Fruit fly (Drosophila melanogaster) whole organism, embryonic: ENCODE data around the gene CG43077.

Experiments
- Blimp-1 ChIP-seq: fragments of 200-800 bp; sonication (Bioruptor generic); optimal IDR thresholded peaks from 3 replicates; lab custom pipeline; 2018; ENCODE audit warnings: missing biosample characterization, missing genetic modification characterization, mild to moderate bottlenecking, moderate library complexity, missing genetic modification reagents
- C15 ChIP-seq: fragments of 200-800 bp; sonication (Bioruptor generic); IDR thresholded peaks from 3 replicates; pipeline ENCODE4 v1.3.6; 2022; ENCODE audit warnings: missing biosample characterization, missing genetic modification characterization
- CG10209 ChIP-seq: fragments of 200-800 bp; sonication (Bioruptor generic); optimal IDR thresholded peaks from 3 replicates; lab custom pipeline; 2017; ENCODE audit warnings: missing biosample characterization, mild to moderate bottlenecking, missing genetic modification characterization, missing genetic modification reagents
- CG10274 ChIP-seq: fragments of 200-800 bp; sonication (Bioruptor generic); optimal IDR thresholded peaks from 3 replicates; lab custom pipeline; 2017; ENCODE audit warnings: missing biosample characterization, mild to moderate bottlenecking, missing genetic modification characterization
- CG11085 ChIP-seq: fragments of 200-800 bp; sonication (Bioruptor generic); IDR thresholded peaks from 2 replicates; pipeline ENCODE4 v1.3.6; 2022; ENCODE audit warnings: missing biosample characterization, missing genetic modification characterization
- CG11093 ChIP-seq: fragments of 200-800 bp; sonication (Bioruptor generic); IDR thresholded peaks from 3 replicates; pipeline ENCODE4 v1.3.6; 2022; ENCODE audit warnings: missing biosample characterization, missing genetic modification characterization
- CG11247 ChIP-seq: fragments of 200-800 bp; sonication (Bioruptor generic); IDR thresholded peaks from 2 replicates; pipeline ENCODE4 v1.3.6; 2022; ENCODE audit warnings: missing biosample characterization, missing genetic modification characterization
- CG11695 ChIP-seq: fragments of 200-800 bp; sonication (Bioruptor generic); IDR thresholded peaks from 3 replicates; pipeline ENCODE4 v1.3.6; 2022; ENCODE audit warnings: missing biosample characterization, missing genetic modification characterization
- CG14965 ChIP-seq: fragments of 200-800 bp; sonication (Bioruptor generic); optimal IDR thresholded peaks from 2 replicates; lab custom pipeline; 2016; ENCODE audit warnings: missing biosample characterization, missing genetic modification characterization, borderline replicate concordance
- CG15269 ChIP-seq: fragments of 200-800 bp; sonication (Bioruptor generic); optimal IDR thresholded peaks from 2 replicates; lab custom pipeline; 2018; ENCODE audit warnings: missing biosample characterization, mild to moderate bottlenecking, missing genetic modification characterization, moderate library complexity
- CG17912 ChIP-seq: fragments of 200-800 bp; sonication (Bioruptor generic); optimal IDR thresholded peaks from 2 replicates; lab custom pipeline; 2018; ENCODE audit warnings: missing biosample characterization, mild to moderate bottlenecking, missing genetic modification characterization
- CG18262 ChIP-seq: fragments of 200-800 bp; optimal IDR thresholded peaks from 3 replicates; lab custom pipeline; 2019; ENCODE audit warnings: missing biosample characterization, mild to moderate bottlenecking, missing genetic modification characterization, moderate library complexity
- CG30431 ChIP-seq: fragments of 200-800 bp; sonication (Bioruptor generic); optimal IDR thresholded peaks from 2 replicates; lab custom pipeline; 2017; ENCODE audit warnings: missing biosample characterization, missing genetic modification characterization
- CG3065 ChIP-seq: fragments of 200-800 bp; sonication (Bioruptor generic); optimal IDR thresholded peaks from 2 replicates; lab custom pipeline; 2016; ENCODE audit warnings: missing biosample characterization, missing genetic modification characterization
- CG33213 ChIP-seq: fragments of 200-800 bp; sonication (Bioruptor generic); optimal IDR thresholded peaks from 3 replicates; lab custom pipeline; 2016; ENCODE audit warnings: missing biosample characterization, missing genetic modification characterization
- CG34422 ChIP-seq: fragments of 200-800 bp; sonication (Bioruptor generic); IDR thresholded peaks from 3 replicates; pipeline ENCODE4 v1.3.6; 2022; ENCODE audit warnings: missing biosample characterization, missing genetic modification characterization
- CG3726 ChIP-seq: fragments of 200-800 bp; sonication (Bioruptor generic); IDR thresholded peaks from 3 replicates; pipeline ENCODE4, ENCODE4 v1.3.6; 2022; ENCODE audit warnings: missing biosample characterization, missing genetic modification characterization
- CG4328 ChIP-seq: fragments of 200-800 bp; sonication (Bioruptor generic); optimal IDR thresholded peaks from 3 replicates; lab custom pipeline; 2017; ENCODE audit warnings: missing biosample characterization, missing genetic modification reagents, missing genetic modification characterization
- CG6654 ChIP-seq: fragments of 200-800 bp; sonication (Bioruptor generic); optimal IDR thresholded peaks from 2 replicates; lab custom pipeline; 2017; ENCODE audit warnings: missing biosample characterization, mild to moderate bottlenecking, missing genetic modification characterization
- CG6765 ChIP-seq: fragments of 200-800 bp; sonication (Bioruptor generic); optimal IDR thresholded peaks from 3 replicates; lab custom pipeline; 2017; ENCODE audit warnings: missing biosample characterization, mild to moderate bottlenecking, missing genetic modification characterization
- CG8281 ChIP-seq: fragments of 200-800 bp; sonication (Bioruptor generic); optimal IDR thresholded peaks from 2 replicates; lab custom pipeline; 2018; ENCODE audit warnings: missing biosample characterization, mild to moderate bottlenecking, missing genetic modification characterization, moderate library complexity
- CG9609 ChIP-seq: fragments of 200-800 bp; sonication (Bioruptor generic); optimal IDR thresholded peaks from 3 replicates; lab custom pipeline; 2016; ENCODE audit warnings: missing biosample characterization, missing genetic modification characterization
- CTCF ChIP-seq: fragments of 200-800 bp; sonication (Bioruptor generic); optimal IDR thresholded peaks from 2 replicates; lab custom pipeline; 2017; ENCODE audit warnings: missing biosample characterization, mild to moderate bottlenecking, missing genetic modification characterization, moderate library complexity
- Dfd ChIP-seq, 2 experiments: fragments of >200 bp; optimal IDR thresholded peaks; 2 replicates each; lab custom pipeline; 2017; ENCODE audit warnings: missing biosample characterization in 2 of 2, missing genetic modification characterization in 2 of 2
- Doc3 ChIP-seq: fragments of 200-800 bp; sonication (Bioruptor generic); IDR thresholded peaks from 3 replicates; pipeline ENCODE4 v1.3.6; 2022; ENCODE audit warnings: missing biosample characterization, missing genetic modification characterization; ENCODE audit not compliant: partially characterized antibody
- Dref ChIP-seq: fragments of 200-800 bp; sonication (Bioruptor generic); IDR thresholded peaks from 2 replicates; pipeline ENCODE4 v1.3.6; 2022; ENCODE audit warnings: missing biosample characterization, missing genetic modification characterization
- ERR ChIP-seq: fragments of 200-800 bp; sonication (Bioruptor generic); optimal IDR thresholded peaks from 2 replicates; lab custom pipeline; 2016; ENCODE audit warnings: missing biosample characterization, missing genetic modification characterization
- Fer3 ChIP-seq: fragments of 200-800 bp; sonication (Bioruptor generic); optimal IDR thresholded peaks from 2 replicates; lab custom pipeline; 2018; ENCODE audit warnings: missing biosample characterization, mild to moderate bottlenecking, missing genetic modification characterization, moderate library complexity
- H2.0 ChIP-seq: fragments of 200-800 bp; sonication (Bioruptor generic); IDR thresholded peaks from 2 replicates; pipeline ENCODE4 v1.3.6; 2022; ENCODE audit warnings: missing biosample characterization, missing genetic modification characterization
- Jarid2 ChIP-seq: fragments of 200-800 bp; sonication (Bioruptor generic); optimal IDR thresholded peaks from 3 replicates; lab custom pipeline; 2017; ENCODE audit warnings: mild to moderate bottlenecking, missing biosample characterization, missing genetic modification reagents, missing genetic modification characterization
- Meics ChIP-seq: fragments of 200-800 bp; sonication (Bioruptor generic); optimal IDR thresholded peaks from 2 replicates; lab custom pipeline; 2017; ENCODE audit warnings: missing biosample characterization, mild to moderate bottlenecking, missing genetic modification characterization
- Neu2 ChIP-seq: fragments of 200-800 bp; sonication (Bioruptor generic); optimal IDR thresholded peaks from 3 replicates; lab custom pipeline; 2016; ENCODE audit warnings: missing biosample characterization, missing genetic modification characterization, borderline replicate concordance
- ab ChIP-seq: fragments of 200-800 bp; sonication (Bioruptor generic); optimal IDR thresholded peaks from 2 replicates; lab custom pipeline; 2016; ENCODE audit warnings: missing biosample characterization, missing genetic modification characterization
- aop ChIP-seq: fragments of 200-800 bp; sonication (Bioruptor generic); IDR thresholded peaks from 2 replicates; pipeline ENCODE4 v1.3.6; 2022; ENCODE audit warnings: missing biosample characterization, missing genetic modification characterization
- az2 ChIP-seq: fragments of 200-800 bp; sonication (Bioruptor generic); optimal IDR thresholded peaks from 3 replicates; lab custom pipeline; 2016; ENCODE audit warnings: missing biosample characterization, missing genetic modification characterization
- bowl ChIP-seq: fragments of 200-800 bp; sonication (Bioruptor generic); IDR thresholded peaks from 2 replicates; pipeline ENCODE4 v1.3.6; 2022; ENCODE audit warnings: missing biosample characterization, missing genetic modification characterization
- dati ChIP-seq: fragments of 200-800 bp; sonication (Bioruptor generic); IDR thresholded peaks from 2 replicates; pipeline ENCODE4 v1.3.6; 2022; ENCODE audit warnings: missing biosample characterization, missing genetic modification characterization
- dmrt99B ChIP-seq: fragments of 200-800 bp; sonication (Bioruptor generic); optimal IDR thresholded peaks from 2 replicates; lab custom pipeline; 2018; ENCODE audit warnings: missing biosample characterization, mild to moderate bottlenecking, missing genetic modification characterization, moderate library complexity
- fd3F ChIP-seq: fragments of 200-800 bp; sonication (Bioruptor generic); optimal IDR thresholded peaks from 2 replicates; lab custom pipeline; 2018; ENCODE audit warnings: missing biosample characterization, mild to moderate bottlenecking, missing genetic modification characterization, moderate library complexity
- gce ChIP-seq: fragments of 200-800 bp; sonication (Bioruptor generic); IDR thresholded peaks from 3 replicates; pipeline ENCODE4 v1.3.6; 2022; ENCODE audit warnings: missing biosample characterization, missing genetic modification characterization
- gsb ChIP-seq: fragments of 200-800 bp; sonication (Bioruptor generic); IDR thresholded peaks from 2 replicates; pipeline ENCODE4 v1.3.6; 2022; ENCODE audit warnings: missing biosample characterization, missing genetic modification characterization
- ham ChIP-seq: fragments of 200-800 bp; sonication (Bioruptor generic); IDR thresholded peaks from 2 replicates; pipeline ENCODE4 v1.3.6; 2022; ENCODE audit warnings: missing biosample characterization, missing genetic modification characterization
- lilli ChIP-seq: fragments of 200-800 bp; sonication (Bioruptor generic); optimal IDR thresholded peaks from 3 replicates; lab custom pipeline; 2016; ENCODE audit warnings: missing biosample characterization, missing genetic modification characterization
- lola ChIP-seq, 3 experiments: fragments of >200 bp in 2 of 3; fragments of 200-800 bp in 1 of 3; sonication (Bioruptor generic) in 1 of 3; optimal IDR thresholded peaks; 2 replicates each; lab custom pipeline; 2017 to 2019; ENCODE audit warnings: missing biosample characterization in 3 of 3, missing genetic modification characterization in 3 of 3, mild to moderate bottlenecking in 1 of 3, moderate library complexity in 1 of 3
- ranshi ChIP-seq: fragments of 200-800 bp; sonication (Bioruptor generic); IDR thresholded peaks from 2 replicates; pipeline ENCODE4 v1.3.6; 2022; ENCODE audit warnings: missing biosample characterization, missing genetic modification characterization
- slbo ChIP-seq: fragments of 200-800 bp; sonication (Bioruptor generic); IDR thresholded peaks from 2 replicates; pipeline ENCODE4 v1.3.6; 2022; ENCODE audit warnings: missing biosample characterization, missing genetic modification characterization
- sug ChIP-seq: fragments of 200-800 bp; optimal IDR thresholded peaks from 2 replicates; lab custom pipeline; 2019; ENCODE audit warnings: missing biosample characterization, mild to moderate bottlenecking, missing genetic modification characterization, moderate library complexity
- tin ChIP-seq: fragments of 200-800 bp; sonication (Bioruptor generic); optimal IDR thresholded peaks from 3 replicates; lab custom pipeline; 2016; ENCODE audit warnings: missing biosample characterization, missing genetic modification characterization
- tx ChIP-seq: fragments of 200-800 bp; sonication (Bioruptor generic); optimal IDR thresholded peaks from 2 replicates; lab custom pipeline; 2016; ENCODE audit warnings: missing biosample characterization, missing genetic modification characterization
- zfh2 ChIP-seq: fragments of 200-800 bp; sonication (Bioruptor generic); optimal IDR thresholded peaks from 2 replicates; lab custom pipeline; 2016; ENCODE audit warnings: missing biosample characterization, missing genetic modification characterization

The CG43077 gene

DNA sequence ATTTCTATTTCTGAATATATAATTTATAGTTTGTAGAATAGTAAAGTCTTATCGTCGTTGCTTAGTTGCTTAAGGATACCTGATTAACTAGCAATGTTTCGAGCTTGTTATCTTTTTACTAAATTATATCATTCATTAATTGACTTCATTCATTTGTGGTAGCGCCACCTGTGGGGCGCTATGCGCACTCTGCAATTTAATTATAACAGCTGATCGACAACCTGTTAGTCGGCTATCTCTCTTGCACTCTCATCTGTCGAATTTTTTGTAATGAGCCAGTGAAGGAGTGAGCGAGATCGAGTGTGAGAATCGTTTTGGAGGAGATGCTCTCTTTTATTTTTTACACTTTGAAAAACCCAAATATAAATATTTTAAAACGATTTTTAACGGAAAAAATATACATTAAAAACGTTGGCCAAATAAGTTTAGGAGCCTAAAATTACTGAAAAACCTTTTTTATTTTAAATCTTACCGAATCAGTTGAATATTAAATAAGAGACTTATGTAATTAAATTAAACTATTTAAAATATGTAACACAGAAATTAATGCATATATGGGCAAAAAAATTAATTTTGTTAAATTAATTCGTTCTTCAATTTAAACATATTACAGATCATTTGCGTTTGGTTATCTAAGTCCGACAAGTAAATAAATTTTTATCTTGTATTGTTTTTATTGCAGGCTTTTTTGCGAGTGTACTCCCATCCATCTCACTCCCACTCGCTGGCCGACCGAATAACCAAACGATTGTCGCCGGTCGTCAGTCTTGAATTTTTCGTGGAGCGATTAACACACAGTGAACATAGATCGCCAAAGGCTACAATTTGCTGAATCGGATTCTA lies 23.0 kb upstream of the CG43077 start, which contains the start of the genes CG16700 and CG4991 (continued):
- TF ChIP-seq ab (GFP tag; lab: Kevin White, UChicago) = no peak
- TF ChIP-seq C15 (GFP tag; lab: Robert Waterston, UW) = no peak
- TF ChIP-seq CG9609 (GFP tag; lab: Kevin White, UChicago) = no peak
- peak; percentile 79 for TF ChIP-seq slbo (GFP tag; lab: Robert Waterston, UW)
- TF ChIP-seq CG30431 (GFP tag; lab: Kevin White, UChicago) = peak; percentile 42
- no peak for TF ChIP-seq CG3065 (GFP tag; lab: Kevin White, UChicago)
- TF ChIP-seq CG6654 = peak; percentile 41
- peak; percentile 76 for TF ChIP-seq az2
- TF ChIP-seq CG11093 (GFP tag; lab: Robert Waterston, UW) = peak; percentile 39; the same call in 1 of the 3 replicates
- no peak for TF ChIP-seq bowl (GFP tag; lab: Robert Waterston, UW)
- no peak for TF ChIP-seq zfh2 (GFP tag; lab: Kevin White, UChicago)
- no peak for TF ChIP-seq dati (GFP tag; lab: Robert Waterston, UW)
- peak; percentile 88 for TF ChIP-seq Meics
- no peak for TF ChIP-seq CG14965
- peak; percentile 91 for TF ChIP-seq CTCF (GFP tag; lab: Kevin White, UChicago)
- TF ChIP-seq CG4328 (GFP tag; lab: Kevin White, UChicago) = peak; percentile 78
- TF ChIP-seq lola (GFP tag; optimal IDR thresholded peaks at IDR 0.05; lab: Kevin White, UChicago) = peak in 1 of 3 experiments; percentile 92
- TF ChIP-seq CG34422 (GFP tag; lab: Robert Waterston, UW) = peak; percentile 65; the same call in 1 of the 3 replicates
- TF ChIP-seq Doc3 = no peak
- no peak for TF ChIP-seq Neu2
- peak; percentile 87 for TF ChIP-seq dmrt99B
- no peak for TF ChIP-seq CG17912 (GFP tag; lab: Kevin White, UChicago)
- TF ChIP-seq H2.0 (GFP tag; lab: Robert Waterston, UW) = peak; percentile 51; the same call in 1 of the 2 replicates
- TF ChIP-seq CG3726 (GFP tag; lab: Robert Waterston, UW) = no peak
- peak; percentile 62; the same call in 1 of the 2 replicates for TF ChIP-seq CG11085
- TF ChIP-seq sug (tag; lab: Kevin White, UChicago) = peak; percentile 84
- peak; percentile 43 for TF ChIP-seq CG8281
- TF ChIP-seq Fer3 (tag; lab: Kevin White, UChicago) = peak; percentile 71
- TF ChIP-seq CG15269 (tag; lab: Kevin White, UChicago) = peak; percentile 85
- TF ChIP-seq CG10274 (GFP tag; lab: Kevin White, UChicago) = peak; percentile 41
- no peak for TF ChIP-seq gce (GFP tag; lab: Robert Waterston, UW)
- TF ChIP-seq tx (GFP tag; lab: Kevin White, UChicago) = no peak
- TF ChIP-seq aop = no peak
- TF ChIP-seq ham (GFP tag; lab: Robert Waterston, UW) = no peak
- TF ChIP-seq Blimp-1 (GFP tag; lab: Kevin White, UChicago) = peak; percentile 75
- TF ChIP-seq CG18262 (tag; lab: Kevin White, UChicago) = peak; percentile 95
- TF ChIP-seq CG11695 (GFP tag; lab: Robert Waterston, UW) = peak; percentile 74
- peak; percentile 58; the same call in 1 of the 2 replicates for TF ChIP-seq ranshi
- no peak for TF ChIP-seq CG33213 (GFP tag; lab: Kevin White, UChicago)
- no peak for TF ChIP-seq ERR (GFP tag; lab: Kevin White, UChicago)
- TF ChIP-seq Jarid2 (GFP tag; lab: Kevin White, UChicago) = peak; percentile 11
- peak; percentile 42 for TF ChIP-seq lilli (GFP tag; lab: Kevin White, UChicago)
- TF ChIP-seq gsb (GFP tag; lab: Robert Waterston, UW) = 0 out of 2 replicates have a peak, but pooled peaks have one; percentile 42
- TF ChIP-seq Dref (GFP tag; lab: Robert Waterston, UW) = no peak
- peak; percentile 61 for TF ChIP-seq fd3F
- peak; percentile 65 for TF ChIP-seq CG6765 (GFP tag; lab: Kevin White, UChicago)
- TF ChIP-seq CG10209 (GFP tag; lab: Kevin White, UChicago) = peak; percentile 80
- TF ChIP-seq CG11247 (GFP tag; lab: Robert Waterston, UW) = peak; percentile 55
- peak; percentile 70 for TF ChIP-seq tin (GFP tag; lab: Kevin White, UChicago)
- no peak for TF ChIP-seq Dfd (GFP tag; optimal IDR thresholded peaks at IDR 0.05; lab: Kevin White, UChicago)
